Worm (Caenorhabditis elegans): ENCODE data around the gene K07F5.22.

Gene K07F5.22

ce11 chrIV:9825196-9825744 is 39.6 kb upstream of the K07F5.22 start, which contains the start of gene mtr-4 (continued):
- no peak for TF ChIP-seq ceh-44 (GFP tag; IDR thresholded peaks at IDR 0.05)
- TF ChIP-seq nhr-28 (tag; optimal IDR thresholded peaks at IDR 0.05): peak; percentile 3
- no peak; the same call in 1 of the 2 replicates for TF ChIP-seq dmd-6 (GFP tag; IDR thresholded peaks at IDR 0.05)
- peak; percentile 27 for TF ChIP-seq pqm-1 (tag; optimal IDR thresholded peaks at IDR 0.05)

- TF ChIP-seq saeg-2 (GFP tag; IDR thresholded peaks at IDR 0.05) (no peak), daf-16 (GFP tag; optimal IDR thresholded peaks at IDR 0.05) (no peak), daf-16 (tag; optimal IDR thresholded peaks at IDR 0.05) (no peak), ZK546.5 (tag; optimal IDR thresholded peaks at IDR 0.05) (no peak), dmd-9 (GFP tag; IDR thresholded peaks at IDR 0.05) (no peak), ztf-11 (tag; optimal IDR thresholded peaks at IDR 0.05) (no peak), nhr-25 (tag; optimal IDR thresholded peaks at IDR 0.05; ENCODE audit: borderline replicate concordance, insufficient read depth) (no peak), unc-62 (GFP tag; optimal IDR thresholded peaks at IDR 0.05 in 1 of 2) (no peak), unc-62 (tag; optimal IDR thresholded peaks at IDR 0.05) (no peak), arid-1 (GFP tag; conservative IDR thresholded peaks at IDR 0.05) (no peak), mep-1 (tag; optimal IDR thresholded peaks at IDR 0.05) (no peak), lin-38 (GFP tag; IDR thresholded peaks at IDR 0.05) (no peak), set-16 (GFP tag; IDR thresholded peaks at IDR 0.05) (no peak), daf-19 (GFP tag; conservative IDR thresholded peaks at IDR 0.05) (no peak), cey-2 (tag; optimal IDR thresholded peaks at IDR 0.05; ENCODE audit: borderline replicate concordance, insufficient read depth) (no peak), hmg-1.1 (GFP tag; IDR thresholded peaks at IDR 0.05) (no peak), nhr-11 (tag; optimal IDR thresholded peaks at IDR 0.05) (no peak)
Measured at ce11 chrIV:9832586-9832985, 32.3 kb upstream of the K07F5.22 start, which contains the start of gene kin-21. kin-21 (plus strand) TSS chrIV:9832886.

- TF ChIP-seq F37D6.2 (tag; optimal IDR thresholded peaks at IDR 0.05) (no peak), aha-1 (tag) (peak; percentile 95)
Measured at ce11 chrIV:9833337-9833736, 31.5 kb upstream of the K07F5.22 start.

ce11 chrIV:9836317-9836716 is 28.6 kb upstream of the K07F5.22 start, which contains the start of gene msp-81:
msp-81 (minus strand) TSS chrIV:9836417.
- TF ChIP-seq lsy-2 (tag; optimal IDR thresholded peaks at IDR 0.05) (no peak), madf-5 (GFP tag; IDR thresholded peaks at IDR 0.05) (no peak), madf-9 (GFP tag; conservative IDR thresholded peaks at IDR 0.05) (no peak), lin-1 (GFP tag; IDR thresholded peaks at IDR 0.05) (no peak), snpc-4 (tag; optimal IDR thresholded peaks at IDR 0.05) (no peak), hmg-1.1 (GFP tag; IDR thresholded peaks at IDR 0.05) (no peak), egl-43 (GFP tag; IDR thresholded peaks at IDR 0.05) (no peak), duxl-1 (tag; optimal IDR thresholded peaks at IDR 0.05; ENCODE audit: poor library complexity) (no peak), php-3 (GFP tag; IDR thresholded peaks at IDR 0.05) (no peak), dmd-8 (GFP tag; IDR thresholded peaks at IDR 0.05) (no peak), nhr-6 (tag; optimal IDR thresholded peaks at IDR 0.05) (no peak), pqm-1 (tag; optimal IDR thresholded peaks at IDR 0.05) (no peak), F37D6.2 (tag; optimal IDR thresholded peaks at IDR 0.05) (no peak), Y105C5A.15 (GFP tag; IDR thresholded peaks at IDR 0.05) (no peak), daf-12 (tag; optimal IDR thresholded peaks at IDR 0.05) (no peak), mxl-3 (GFP tag; optimal IDR thresholded peaks at IDR 0.05) (no peak), mep-1 (tag; optimal IDR thresholded peaks at IDR 0.05) (no peak), lim-7 (GFP tag; IDR thresholded peaks at IDR 0.05) (no peak), F26F4.8 (GFP tag; conservative IDR thresholded peaks at IDR 0.05) (no peak)

Measured in whole organism, L4 larva.